Fruit fly (Drosophila melanogaster): Measurements from ENCODE around the gene CG12104.

CG12104 gene

DNA sequence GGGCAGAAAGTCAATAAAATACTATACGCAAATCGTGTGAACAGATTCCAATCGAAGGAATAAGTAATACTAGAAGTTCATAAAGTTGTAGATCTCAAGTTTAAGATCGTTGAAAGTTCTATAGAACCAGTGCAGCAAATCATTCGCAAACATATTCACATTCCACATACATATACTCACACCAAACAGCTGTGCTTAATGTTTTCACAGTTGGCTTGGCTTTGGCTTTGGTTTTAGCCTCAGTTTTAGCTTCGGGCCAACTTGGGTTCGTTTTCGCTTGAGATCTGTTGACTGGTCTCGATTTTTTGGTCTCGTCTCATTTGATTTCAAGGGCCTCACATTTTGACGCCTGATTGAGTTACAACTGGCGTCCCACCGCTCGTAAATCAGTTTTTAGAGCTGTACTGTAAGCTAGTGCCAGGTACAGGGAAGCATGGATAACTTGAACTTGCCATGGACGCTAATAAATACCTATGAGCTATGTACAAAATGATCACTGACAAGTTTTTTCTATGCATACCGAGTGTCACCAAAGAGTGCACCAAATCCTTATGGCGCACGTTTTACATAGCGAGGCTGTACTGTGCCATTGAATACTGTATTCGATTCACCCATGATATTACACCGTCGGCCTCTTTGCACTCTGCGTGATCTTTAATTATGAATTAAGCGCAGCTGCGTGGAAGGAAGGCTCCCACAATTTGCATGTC, 15.2 kb downstream of the CG12104 start (continued):
- peak; percentile 64 for TF ChIP-seq Bteb2 (GFP tag; optimal IDR thresholded peaks at IDR 0.05)
- no peak for TF ChIP-seq vnd (GFP tag; IDR thresholded peaks at IDR 0.05; ENCODE audit: partially characterized antibody)
- TF ChIP-seq Sox102F (GFP tag; optimal IDR thresholded peaks at IDR 0.05): peak; percentile 77
- TF ChIP-seq CG11247 (GFP tag; IDR thresholded peaks at IDR 0.05): peak; percentile 84
- TF ChIP-seq CG3163 (GFP tag; optimal IDR thresholded peaks at IDR 0.05): peak; percentile 51
- TF ChIP-seq ro (GFP tag; IDR thresholded peaks at IDR 0.05): peak; percentile 55; the same call in 1 of the 2 replicates
- TF ChIP-seq cwo (GFP tag; optimal IDR thresholded peaks at IDR 0.05): peak; percentile 61
- peak; percentile 79 for TF ChIP-seq bowl (GFP tag; IDR thresholded peaks at IDR 0.05)
- TF ChIP-seq ATbp (GFP tag; optimal IDR thresholded peaks at IDR 0.05): peak; percentile 61
- TF ChIP-seq CG4707 (GFP tag; optimal IDR thresholded peaks at IDR 0.05): peak; percentile 46
- peak; percentile 92 for TF ChIP-seq lmd (GFP tag; IDR thresholded peaks at IDR 0.05)
- no peak for TF ChIP-seq stwl (tag; optimal IDR thresholded peaks at IDR 0.05)
- no peak for TF ChIP-seq amos (GFP tag; IDR thresholded peaks at IDR 0.05; ENCODE audit: partially characterized antibody)
- TF ChIP-seq seq (GFP tag; IDR thresholded peaks at IDR 0.05): peak; percentile 86
- peak; percentile 74 for TF ChIP-seq CG1233 (GFP tag; optimal IDR thresholded peaks at IDR 0.05)
- TF ChIP-seq CG2889 (GFP tag; IDR thresholded peaks at IDR 0.05): peak; percentile 87
- TF ChIP-seq ase (GFP tag; IDR thresholded peaks at IDR 0.05): 0 out of 3 replicates have a peak, but pooled peaks have one; percentile 43
- TF ChIP-seq Lim3 (GFP tag; IDR thresholded peaks at IDR 0.05): peak; percentile 48; the same call in 1 of the 2 replicates
- peak; percentile 92 for TF ChIP-seq tgo (GFP tag; IDR thresholded peaks at IDR 0.05)
- TF ChIP-seq shn (GFP tag; optimal IDR thresholded peaks at IDR 0.05): peak; percentile 71
- TF ChIP-seq Hr39 (optimal IDR thresholded peaks at IDR 0.05): no peak
- peak; percentile 65 for TF ChIP-seq emc (GFP tag; optimal IDR thresholded peaks at IDR 0.05)
- no peak for TF ChIP-seq abd-A (tag; optimal IDR thresholded peaks at IDR 0.05)
- TF ChIP-seq kay (GFP tag; optimal IDR thresholded peaks at IDR 0.05): peak; percentile 51
- peak; percentile 77 for TF ChIP-seq CG18764 (GFP tag; optimal IDR thresholded peaks at IDR 0.05)
- peak; percentile 64 for TF ChIP-seq dan (GFP tag; IDR thresholded peaks at IDR 0.05)
- TF ChIP-seq CG16863 (GFP tag; optimal IDR thresholded peaks at IDR 0.05): peak; percentile 73
- TF ChIP-seq CG10654 (GFP tag; optimal IDR thresholded peaks at IDR 0.05): peak; percentile 79
- TF ChIP-seq sd (tag; optimal IDR thresholded peaks at IDR 0.05): no peak
- peak; percentile 73 for TF ChIP-seq Chrac-16 (GFP tag; optimal IDR thresholded peaks at IDR 0.05)
- TF ChIP-seq cato (GFP tag; optimal IDR thresholded peaks at IDR 0.05; ENCODE audit: borderline replicate concordance): peak; percentile 12
- TF ChIP-seq CG9215 (GFP tag; IDR thresholded peaks at IDR 0.05): peak; percentile 82
- TF ChIP-seq tx (GFP tag; optimal IDR thresholded peaks at IDR 0.05): peak; percentile 77
- no peak for TF ChIP-seq CG42726 (GFP tag; IDR thresholded peaks at IDR 0.05; ENCODE audit: partially characterized antibody)
- peak; percentile 69 for TF ChIP-seq CG15696 (tag; optimal IDR thresholded peaks at IDR 0.05)
- TF ChIP-seq CG16779 (GFP tag; IDR thresholded peaks at IDR 0.05): peak; percentile 89
- TF ChIP-seq sob (GFP tag; IDR thresholded peaks at IDR 0.05): peak; percentile 91
- peak; percentile 92 for TF ChIP-seq Ptx1 (GFP tag; IDR thresholded peaks at IDR 0.05)
- TF ChIP-seq CG32772 (GFP tag; IDR thresholded peaks at IDR 0.05): peak; percentile 86
- no peak for TF ChIP-seq Hmx (GFP tag; optimal IDR thresholded peaks at IDR 0.05)
- TF ChIP-seq bigmax (GFP tag; optimal IDR thresholded peaks at IDR 0.05): no peak
- no peak for TF ChIP-seq unc-4 (GFP tag; IDR thresholded peaks at IDR 0.05; ENCODE audit: partially characterized antibody)
- peak; percentile 22 for TF ChIP-seq CG1529 (GFP tag; optimal IDR thresholded peaks at IDR 0.05)
- TF ChIP-seq CG5180 (GFP tag; optimal IDR thresholded peaks at IDR 0.05): peak; percentile 51
- no peak for TF ChIP-seq grn (GFP tag; optimal IDR thresholded peaks at IDR 0.05)
- peak; percentile 62 for TF ChIP-seq CG12391 (tag; optimal IDR thresholded peaks at IDR 0.05)
- TF ChIP-seq gem (tag; optimal IDR thresholded peaks at IDR 0.05): peak; percentile 82
- TF ChIP-seq Fer3 (tag; optimal IDR thresholded peaks at IDR 0.05): peak; percentile 83
- peak; percentile 22 for TF ChIP-seq CG2875 (GFP tag; optimal IDR thresholded peaks at IDR 0.05)
- TF ChIP-seq Hsf (GFP tag; optimal IDR thresholded peaks at IDR 0.05): peak; percentile 72
